Worm (Caenorhabditis elegans): ENCODE results near the gene ZC449.1.

The ZC449.1 gene

DNA sequence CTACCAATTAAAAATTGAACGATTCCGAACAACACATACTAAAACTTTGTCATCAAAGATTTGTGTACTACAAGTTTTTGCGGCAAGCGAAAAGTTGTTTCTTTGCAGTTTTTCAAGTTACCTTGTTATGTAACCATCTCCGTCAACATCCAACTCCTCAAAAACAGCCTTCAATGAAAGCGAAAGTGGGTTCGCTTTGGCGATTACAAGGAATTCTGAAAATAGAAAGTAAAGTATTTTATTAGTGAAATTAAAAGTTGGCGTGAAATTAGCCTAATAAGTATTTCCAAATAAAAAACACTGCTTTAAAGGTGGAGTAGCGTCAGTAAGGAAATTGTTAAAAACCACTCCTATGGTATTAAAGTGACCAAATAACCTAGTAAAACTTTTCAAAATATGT, 51.3 kb downstream of the ZC449.1 start:
- TF ChIP-seq aha-1 (tag) (peak; percentile 70), spr-1 (tag; optimal IDR thresholded peaks at IDR 0.05) (no peak)

Measured in whole organism, L4 larva.